Worm (Caenorhabditis elegans) whole organism, L3 larva: ENCODE results near the gene F59A1.12.

Experiments used
- jun-1 ChIP-seq: fragments of 150-350 bp; optimal IDR thresholded peaks from 2 replicates; lab custom pipeline; 2014; ENCODE audit warnings: missing biosample characterization, missing genetic modification reagents, missing genetic modification characterization
- nhr-12 ChIP-seq: fragments of 150-350 bp; optimal IDR thresholded peaks from 2 replicates; lab custom pipeline; 2014; ENCODE audit warnings: missing biosample characterization, missing genetic modification characterization
- nhr-76 ChIP-seq: fragments of 150-350 bp; sonication (generic microtip); optimal IDR thresholded peaks from 5 replicates; lab custom pipeline; 2014; ENCODE audit warnings: missing biosample characterization, missing genetic modification characterization
- snpc-4 ChIP-seq: fragments of 150-350 bp; optimal IDR thresholded peaks from 2 replicates; lab custom pipeline; 2014; ENCODE audit warnings: missing biosample characterization, missing genetic modification characterization
- tbx-2 ChIP-seq: sonication (generic microtip); optimal IDR thresholded peaks from 2 replicates; lab custom pipeline; 2016; ENCODE audit warnings: mild to moderate bottlenecking, missing genetic modification characterization, missing compliant biosample characterization
- zag-1 ChIP-seq: fragments of 150-350 bp; optimal IDR thresholded peaks from 2 replicates; lab custom pipeline; 2014; ENCODE audit warnings: missing biosample characterization, missing genetic modification characterization

ce11 chrV:17706217-17706806 is 38.7 kb upstream of the F59A1.12 start:
- TF ChIP-seq tbx-2 (tag; lab: Kevin White, UChicago) (no peak), zag-1 (tag; lab: Kevin White, UChicago) (no peak), jun-1 (tag; lab: Kevin White, UChicago) (no peak), nhr-12 (tag; lab: Kevin White, UChicago) (no peak), nhr-76 (tag; lab: Kevin White, UChicago) (no peak), snpc-4 (no peak)
